Fruit fly (Drosophila melanogaster) whole organism, embryonic: ENCODE data around the gene asp.

ENCODE experiments used
- Blimp-1 ChIP-seq: fragments of 200-800 bp; sonication (Bioruptor generic); optimal IDR thresholded peaks from 3 replicates; lab custom pipeline; 2018; ENCODE audit warnings: missing biosample characterization, missing genetic modification characterization, mild to moderate bottlenecking, moderate library complexity, missing genetic modification reagents
- CG10267 ChIP-seq: fragments of 200-800 bp; sonication (Bioruptor generic); optimal IDR thresholded peaks from 2 replicates; lab custom pipeline; 2018; ENCODE audit warnings: missing biosample characterization, mild to moderate bottlenecking, missing genetic modification characterization, moderate library complexity
- CG10274 ChIP-seq: fragments of 200-800 bp; sonication (Bioruptor generic); optimal IDR thresholded peaks from 3 replicates; lab custom pipeline; 2017; ENCODE audit warnings: missing biosample characterization, mild to moderate bottlenecking, missing genetic modification characterization
- CG1233 ChIP-seq: fragments of 200-800 bp; sonication (Bioruptor generic); optimal IDR thresholded peaks from 4 replicates; lab custom pipeline; 2018; ENCODE audit warnings: missing biosample characterization, mild to moderate bottlenecking, missing genetic modification characterization
- CG17829 ChIP-seq: fragments of 200-800 bp; optimal IDR thresholded peaks from 2 replicates; lab custom pipeline; 2019; ENCODE audit warnings: missing biosample characterization, mild to moderate bottlenecking, missing genetic modification characterization, moderate library complexity
- CG2678 ChIP-seq: fragments of 200-800 bp; sonication (Bioruptor generic); optimal IDR thresholded peaks from 3 replicates; lab custom pipeline; 2019; ENCODE audit warnings: missing biosample characterization, mild to moderate bottlenecking, missing genetic modification characterization, moderate library complexity
- CG2712 ChIP-seq: fragments of 200-800 bp; optimal IDR thresholded peaks from 3 replicates; lab custom pipeline; 2019; ENCODE audit warnings: missing biosample characterization, mild to moderate bottlenecking, missing genetic modification characterization, moderate library complexity
- CG32767 ChIP-seq: fragments of 200-800 bp; sonication (Bioruptor generic); IDR thresholded peaks from 2 replicates; pipeline ENCODE4 v1.3.6; 2022; ENCODE audit warnings: missing biosample characterization, missing genetic modification characterization
- CG3281 ChIP-seq: fragments of 200-800 bp; sonication (Bioruptor generic); optimal IDR thresholded peaks from 3 replicates; lab custom pipeline; 2017; ENCODE audit warnings: missing biosample characterization, mild to moderate bottlenecking, missing genetic modification characterization
- CG4730 ChIP-seq: fragments of 200-800 bp; sonication (Bioruptor generic); IDR thresholded peaks from 2 replicates; pipeline ENCODE4 v1.3.6; 2022; ENCODE audit warnings: missing biosample characterization, missing genetic modification characterization
- CG7556 ChIP-seq: fragments of 200-800 bp; sonication (Bioruptor generic); optimal IDR thresholded peaks from 2 replicates; lab custom pipeline; 2017; ENCODE audit warnings: missing biosample characterization, mild to moderate bottlenecking, missing genetic modification characterization
- CG8924 ChIP-seq: fragments of 200-800 bp; optimal IDR thresholded peaks from 3 replicates; lab custom pipeline; 2019; ENCODE audit warnings: missing biosample characterization, mild to moderate bottlenecking, missing genetic modification characterization, moderate library complexity
- CG9609 ChIP-seq: fragments of 200-800 bp; sonication (Bioruptor generic); optimal IDR thresholded peaks from 3 replicates; lab custom pipeline; 2016; ENCODE audit warnings: missing biosample characterization, missing genetic modification characterization
- CoRest ChIP-seq: fragments of 200-800 bp; sonication (Bioruptor generic); optimal IDR thresholded peaks from 3 replicates; lab custom pipeline; 2018; ENCODE audit warnings: missing biosample characterization, mild to moderate bottlenecking, missing genetic modification characterization, moderate library complexity
- Dip3 ChIP-seq: fragments of 200-800 bp; sonication (Bioruptor generic); optimal IDR thresholded peaks from 3 replicates; lab custom pipeline; 2016; ENCODE audit warnings: missing biosample characterization, missing genetic modification characterization
- Doc3 ChIP-seq: fragments of 200-800 bp; sonication (Bioruptor generic); IDR thresholded peaks from 3 replicates; pipeline ENCODE4 v1.3.6; 2022; ENCODE audit warnings: missing biosample characterization, missing genetic modification characterization; ENCODE audit not compliant: partially characterized antibody
- Fer1 ChIP-seq: fragments of 200-800 bp; sonication (Bioruptor generic); optimal IDR thresholded peaks from 2 replicates; lab custom pipeline; 2017; ENCODE audit warnings: missing biosample characterization, mild to moderate bottlenecking, missing genetic modification characterization
- Hsf ChIP-seq: fragments of 200-800 bp; sonication (Bioruptor generic); optimal IDR thresholded peaks from 3 replicates; lab custom pipeline; 2016; ENCODE audit warnings: missing biosample characterization, missing genetic modification characterization
- Nf-YB ChIP-seq: fragments of 200-800 bp; sonication (Bioruptor generic); optimal IDR thresholded peaks from 3 replicates; lab custom pipeline; 2019; ENCODE audit warnings: missing biosample characterization, mild to moderate bottlenecking, missing genetic modification characterization, moderate library complexity
- Nf-YC ChIP-seq: fragments of 200-800 bp; optimal IDR thresholded peaks from 3 replicates; lab custom pipeline; 2019; ENCODE audit warnings: missing biosample characterization, mild to moderate bottlenecking, missing genetic modification characterization, moderate library complexity
- Oli ChIP-seq: fragments of 200-800 bp; sonication (Bioruptor generic); optimal IDR thresholded peaks from 2 replicates; lab custom pipeline; 2018; ENCODE audit warnings: missing biosample characterization, mild to moderate bottlenecking, missing genetic modification characterization, moderate library complexity
- PHDP ChIP-seq: fragments of 200-800 bp; sonication (Bioruptor generic); optimal IDR thresholded peaks from 3 replicates; lab custom pipeline; 2018; ENCODE audit warnings: missing biosample characterization, mild to moderate bottlenecking, missing genetic modification characterization, moderate library complexity
- Ptx1 ChIP-seq: fragments of 200-800 bp; sonication (Bioruptor generic); IDR thresholded peaks from 2 replicates; pipeline ENCODE4 v1.3.6; 2022; ENCODE audit warnings: missing biosample characterization, missing genetic modification characterization
- Ravus ChIP-seq: fragments of 200-800 bp; sonication (Bioruptor generic); IDR thresholded peaks from 2 replicates; pipeline ENCODE4 v1.3.6; 2022; ENCODE audit warnings: missing biosample characterization, missing genetic modification characterization
- TFAM ChIP-seq: fragments of 200-800 bp; sonication (Bioruptor generic); optimal IDR thresholded peaks from 2 replicates; lab custom pipeline; 2017; ENCODE audit warnings: missing biosample characterization, missing genetic modification characterization, inconsistent platforms
- Trl ChIP-seq, 3 experiments: fragments of >200 bp in 2 of 3; fragments of 200-800 bp in 1 of 3; sonication (Bioruptor generic) in 1 of 3; optimal IDR thresholded peaks; 2 replicates in 1 of 3; 3 replicates in 2 of 3; lab custom pipeline; 2016 to 2017; ENCODE audit warnings: missing biosample characterization in 1 of 3, missing genetic modification characterization in 1 of 3
- cwo ChIP-seq: fragments of 200-800 bp; sonication (Bioruptor generic); optimal IDR thresholded peaks from 3 replicates; lab custom pipeline; 2017; ENCODE audit warnings: missing biosample characterization, missing genetic modification characterization, mild to moderate bottlenecking, moderate library complexity, missing genetic modification reagents
- ems ChIP-seq: fragments of 200-800 bp; sonication (Bioruptor generic); optimal IDR thresholded peaks from 3 replicates; lab custom pipeline; 2016; ENCODE audit warnings: missing biosample characterization, missing genetic modification characterization
- ewg ChIP-seq: fragments of 200-800 bp; sonication (Bioruptor generic); optimal IDR thresholded peaks from 3 replicates; lab custom pipeline; 2017; ENCODE audit warnings: mild to moderate bottlenecking, missing biosample characterization, missing genetic modification reagents, missing genetic modification characterization
- fd102C ChIP-seq: fragments of 200-800 bp; sonication (Bioruptor generic); optimal IDR thresholded peaks from 2 replicates; lab custom pipeline; 2018; ENCODE audit warnings: missing biosample characterization, mild to moderate bottlenecking, missing genetic modification characterization, moderate library complexity
- gcm ChIP-seq: fragments of 200-800 bp; sonication (Bioruptor generic); optimal IDR thresholded peaks from 2 replicates; lab custom pipeline; 2019; ENCODE audit warnings: missing biosample characterization, mild to moderate bottlenecking, missing genetic modification characterization, moderate library complexity
- gem ChIP-seq: fragments of 200-800 bp; sonication (Bioruptor generic); optimal IDR thresholded peaks from 2 replicates; lab custom pipeline; 2019; ENCODE audit warnings: missing biosample characterization, mild to moderate bottlenecking, missing genetic modification characterization, moderate library complexity
- grau ChIP-seq: fragments of 200-800 bp; optimal IDR thresholded peaks from 3 replicates; lab custom pipeline; 2019; ENCODE audit warnings: missing biosample characterization, mild to moderate bottlenecking, missing genetic modification characterization, moderate library complexity
- hkb ChIP-seq, 2 experiments: fragments of 200-800 bp in 1 of 2; fragments of >200 bp in 1 of 2; sonication (Bioruptor generic) in 1 of 2; IDR thresholded peaks in 1 of 2; optimal IDR thresholded peaks in 1 of 2; 2 replicates each; pipeline versions ENCODE4 v1.3.6 to Lab custom; 2017 to 2022; ENCODE audit warnings: missing biosample characterization in 1 of 2, missing genetic modification characterization in 1 of 2
- kah ChIP-seq: fragments of 200-800 bp; sonication (Bioruptor generic); optimal IDR thresholded peaks from 2 replicates; lab custom pipeline; 2018; ENCODE audit warnings: missing biosample characterization, mild to moderate bottlenecking, missing genetic modification characterization
- lmd ChIP-seq: fragments of 200-800 bp; sonication (Bioruptor generic); IDR thresholded peaks from 2 replicates; pipeline ENCODE4 v1.3.6; 2022; ENCODE audit warnings: missing biosample characterization, missing genetic modification characterization
- nmo ChIP-seq: fragments of 200-800 bp; sonication (Bioruptor generic); optimal IDR thresholded peaks from 2 replicates; lab custom pipeline; 2018; ENCODE audit warnings: missing biosample characterization, mild to moderate bottlenecking, missing genetic modification characterization, moderate library complexity
- phol ChIP-seq: fragments of 200-800 bp; sonication (Bioruptor generic); optimal IDR thresholded peaks from 3 replicates; lab custom pipeline; 2018; ENCODE audit warnings: missing biosample characterization, mild to moderate bottlenecking, missing genetic modification characterization, moderate library complexity
- run ChIP-seq: fragments of 200-800 bp; sonication (Bioruptor generic); optimal IDR thresholded peaks from 3 replicates; lab custom pipeline; 2018; ENCODE audit warnings: missing biosample characterization, mild to moderate bottlenecking, missing genetic modification characterization
- salm ChIP-seq: fragments of 200-800 bp; sonication (Bioruptor generic); optimal IDR thresholded peaks from 2 replicates; lab custom pipeline; 2018; ENCODE audit warnings: missing biosample characterization, mild to moderate bottlenecking, missing genetic modification characterization
- sd ChIP-seq: fragments of 200-800 bp; sonication (Bioruptor generic); optimal IDR thresholded peaks from 3 replicates; lab custom pipeline; 2018; ENCODE audit warnings: missing biosample characterization, mild to moderate bottlenecking, missing genetic modification characterization, moderate library complexity
- slbo ChIP-seq: fragments of 200-800 bp; sonication (Bioruptor generic); IDR thresholded peaks from 2 replicates; pipeline ENCODE4 v1.3.6; 2022; ENCODE audit warnings: missing biosample characterization, missing genetic modification characterization
- stc ChIP-seq: fragments of 200-800 bp; sonication (Bioruptor generic); IDR thresholded peaks from 2 replicates; pipeline ENCODE4 v1.3.6; 2022; ENCODE audit warnings: missing biosample characterization, missing genetic modification characterization
- sug ChIP-seq: fragments of 200-800 bp; optimal IDR thresholded peaks from 2 replicates; lab custom pipeline; 2019; ENCODE audit warnings: missing biosample characterization, mild to moderate bottlenecking, missing genetic modification characterization, moderate library complexity

The asp gene

DNA sequence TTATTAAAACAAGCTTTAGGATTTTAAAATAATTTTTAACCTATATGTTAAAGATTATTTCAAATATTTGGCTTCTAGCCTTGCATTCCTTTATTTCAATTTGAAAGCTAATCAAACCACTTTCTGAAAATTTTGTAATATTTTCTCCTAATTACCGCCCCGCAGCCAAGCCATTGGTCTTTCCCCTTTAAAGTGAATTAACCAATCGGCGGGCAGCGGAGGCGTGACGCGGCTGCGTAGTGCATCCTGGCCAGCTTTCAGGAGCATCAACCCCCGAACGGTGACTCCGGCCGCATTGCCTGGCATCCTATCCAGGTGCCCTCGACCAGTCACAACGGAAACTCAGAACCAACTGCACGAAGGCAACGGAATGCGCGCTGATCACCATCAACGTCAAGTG lies 34.1 kb downstream of the asp start, which contains the start of gene Ets96B:
Gene Ets96B, plus strand, starts transcription at position 321 of the 400 bp plus-strand sequence.
- TF ChIP-seq CG10274 (GFP tag; lab: Kevin White, UChicago) (no peak), run (tag; lab: Kevin White, UChicago) (no peak), CG9609 (GFP tag; lab: Kevin White, UChicago) (no peak), kah (GFP tag; lab: Kevin White, UChicago) (no peak), Nf-YC (tag; lab: Kevin White, UChicago) (peak; percentile 93), Nf-YB (GFP tag; lab: Kevin White, UChicago) (peak; percentile 94)

DNA sequence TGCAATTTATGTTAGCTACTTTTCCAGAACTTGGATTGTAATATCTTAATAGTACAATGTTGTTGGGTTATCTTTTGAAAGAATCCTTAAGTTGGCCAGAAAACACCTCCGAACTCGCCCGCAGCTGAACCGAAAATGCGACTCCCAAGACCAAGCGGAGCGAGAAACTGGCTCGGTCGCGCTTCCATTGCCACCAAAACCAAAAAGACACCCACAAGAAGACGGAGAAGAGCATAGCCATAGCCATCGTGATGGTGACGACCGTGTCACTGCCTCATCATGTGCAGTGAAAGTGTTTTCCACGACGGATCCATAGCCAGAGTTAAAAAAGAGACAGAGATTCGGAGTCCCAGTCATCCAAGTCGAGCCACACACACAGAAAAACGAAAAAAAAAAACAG lies 36.4 kb downstream of the asp start, which contains the start of gene CG13634:
Gene CG13634, minus strand, starts transcription at position 101 of the 400 bp plus-strand sequence.
- no peak for TF ChIP-seq CG10267
- TF ChIP-seq CG4730 (GFP tag; lab: Robert Waterston, UW) = no peak
- peak; percentile 60 for TF ChIP-seq Blimp-1 (GFP tag; lab: Kevin White, UChicago)

DNA sequence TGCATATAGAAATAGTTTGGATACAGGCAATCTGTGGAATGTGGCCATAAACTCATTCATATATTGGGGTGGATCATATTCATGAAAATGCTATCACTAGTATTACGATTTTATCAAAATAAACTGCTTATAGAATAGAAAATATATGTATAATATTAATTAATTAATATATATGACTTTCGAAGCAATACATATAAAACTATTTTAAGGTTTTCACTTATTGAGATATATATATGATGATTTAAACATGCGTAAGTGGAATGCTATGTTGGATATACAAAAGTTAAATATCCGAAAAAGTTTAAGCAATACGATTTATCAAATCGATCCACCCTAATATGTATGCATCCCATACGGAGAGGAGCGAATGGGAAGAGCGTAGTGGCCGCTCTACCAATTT lies 44.9 kb downstream of the asp start:
- peak; percentile 29 for TF ChIP-seq CoRest
- peak; percentile 2 to 21 for TF ChIP-seq Trl (optimal IDR thresholded peaks at IDR 0.05; lab: Kevin White, UChicago)
- TF ChIP-seq Trl (GFP tag; optimal IDR thresholded peaks at IDR 0.05; lab: Kevin White, UChicago) = no peak
- no peak for TF ChIP-seq Ravus (GFP tag; lab: Robert Waterston, UW)
- peak; percentile 52 for TF ChIP-seq CG8924 (tag; lab: Kevin White, UChicago)
- 0 out of 2 replicates have a peak, but pooled peaks have one; percentile 12 for TF ChIP-seq slbo (GFP tag; lab: Robert Waterston, UW)
- TF ChIP-seq Dip3 (GFP tag; lab: Kevin White, UChicago) = no peak
- TF ChIP-seq fd102C (GFP tag; lab: Kevin White, UChicago) = no peak
- 0 out of 2 replicates have a peak, but pooled peaks have one; percentile 15 for TF ChIP-seq lmd (GFP tag; lab: Robert Waterston, UW)
- no peak for TF ChIP-seq ewg
- TF ChIP-seq sug (tag; lab: Kevin White, UChicago) = peak; percentile 4
- peak; percentile 3 for TF ChIP-seq CG1233 (GFP tag; lab: Kevin White, UChicago)
- TF ChIP-seq CG32767 = peak; percentile 57
- peak; percentile 53 for TF ChIP-seq salm
- TF ChIP-seq CG2678 (tag; lab: Kevin White, UChicago) = no peak
- TF ChIP-seq CG2712 (tag; lab: Kevin White, UChicago) = peak; percentile 57
- peak; percentile 57 for TF ChIP-seq Nf-YC (tag; lab: Kevin White, UChicago)
- TF ChIP-seq CG17829 = peak; percentile 44
- peak; percentile 31; the same call in 1 of the 2 replicates for TF ChIP-seq stc (GFP tag; lab: Robert Waterston, UW)
- TF ChIP-seq phol = peak; percentile 27
- TF ChIP-seq Hsf (GFP tag; lab: Kevin White, UChicago) = no peak
- peak; percentile 20 for TF ChIP-seq nmo (GFP tag; lab: Kevin White, UChicago)
- no peak for TF ChIP-seq gem (tag; lab: Kevin White, UChicago)
- TF ChIP-seq cwo (GFP tag; lab: Kevin White, UChicago) = peak; percentile 19
- TF ChIP-seq ems (GFP tag; lab: Kevin White, UChicago) = no peak
- TF ChIP-seq PHDP = peak; percentile 68
- 0 out of 2 replicates have a peak, but pooled peaks have one; percentile 21 for TF ChIP-seq Ptx1
- no peak for TF ChIP-seq Doc3
- no peak for TF ChIP-seq hkb (optimal IDR thresholded peaks at IDR 0.05; lab: Kevin White, UChicago)
- peak; percentile 15; the same call in 1 of the 2 replicates for TF ChIP-seq hkb (GFP tag; IDR thresholded peaks at IDR 0.05; lab: Robert Waterston, UW)
- peak; percentile 51 for TF ChIP-seq grau (tag; lab: Kevin White, UChicago)
- peak; percentile 48 for TF ChIP-seq gcm (GFP tag; lab: Kevin White, UChicago)
- peak; percentile 64 for TF ChIP-seq sd
- TF ChIP-seq run (tag; lab: Kevin White, UChicago) = peak; percentile 30
- peak; percentile 33 for TF ChIP-seq CG3281 (GFP tag; lab: Kevin White, UChicago)
- peak; percentile 5 for TF ChIP-seq Fer1
- no peak for TF ChIP-seq TFAM (GFP tag; lab: Kevin White, UChicago)
- peak; percentile 47 for TF ChIP-seq CG7556
- peak; percentile 4 for TF ChIP-seq Oli (tag; lab: Kevin White, UChicago)
